Fruit fly (Drosophila melanogaster) whole organism, embryonic: Measurements from ENCODE around the gene CG3117.

Experiments
- Adf1 ChIP-seq: fragments of 200-800 bp; sonication (Bioruptor generic); IDR thresholded peaks from 2 replicates; pipeline ENCODE4 v1.3.6; 2022; ENCODE audit warnings: missing biosample characterization, missing genetic modification characterization
- B-H2 ChIP-seq: fragments of 200-800 bp; sonication (Bioruptor generic); optimal IDR thresholded peaks from 2 replicates; lab custom pipeline; 2018; ENCODE audit warnings: missing biosample characterization, mild to moderate bottlenecking, missing genetic modification characterization
- CG10321 ChIP-seq: fragments of 200-800 bp; sonication (Bioruptor generic); IDR thresholded peaks from 2 replicates; pipeline ENCODE4 v1.3.6; 2022; ENCODE audit warnings: missing biosample characterization, missing genetic modification characterization
- CG12219 ChIP-seq: fragments of 200-800 bp; sonication (Bioruptor generic); optimal IDR thresholded peaks from 3 replicates; lab custom pipeline; 2018; ENCODE audit warnings: missing biosample characterization, mild to moderate bottlenecking, missing genetic modification characterization
- CG12236 ChIP-seq: fragments of 200-800 bp; sonication (Bioruptor generic); optimal IDR thresholded peaks from 2 replicates; lab custom pipeline; 2016; ENCODE audit warnings: missing biosample characterization, missing genetic modification characterization
- CG12299 ChIP-seq: fragments of 200-800 bp; sonication (Bioruptor generic); optimal IDR thresholded peaks from 2 replicates; lab custom pipeline; 2018; ENCODE audit warnings: missing biosample characterization, mild to moderate bottlenecking, missing genetic modification characterization
- CG14014 ChIP-seq: fragments of 200-800 bp; sonication (Bioruptor generic); IDR thresholded peaks from 2 replicates; pipeline ENCODE4 v1.3.6; 2022; ENCODE audit warnings: missing biosample characterization, missing genetic modification characterization
- CG15011 ChIP-seq: fragments of 200-800 bp; sonication (Bioruptor generic); optimal IDR thresholded peaks from 3 replicates; lab custom pipeline; 2018; ENCODE audit warnings: missing biosample characterization, mild to moderate bottlenecking, missing genetic modification characterization
- CG16863 ChIP-seq: fragments of 200-800 bp; sonication (Bioruptor generic); optimal IDR thresholded peaks from 3 replicates; lab custom pipeline; 2016; ENCODE audit warnings: missing biosample characterization, missing genetic modification characterization
- CG17328 ChIP-seq: fragments of 200-800 bp; sonication (Bioruptor generic); IDR thresholded peaks from 2 replicates; pipeline ENCODE4 v1.3.6; 2022; ENCODE audit warnings: missing biosample characterization, missing genetic modification characterization
- CG17359 ChIP-seq: fragments of 200-800 bp; sonication (Bioruptor generic); optimal IDR thresholded peaks from 3 replicates; lab custom pipeline; 2018; ENCODE audit warnings: missing biosample characterization, mild to moderate bottlenecking, missing genetic modification characterization, moderate library complexity
- CG17385 ChIP-seq: fragments of 200-800 bp; sonication (Bioruptor generic); optimal IDR thresholded peaks from 3 replicates; lab custom pipeline; 2018; ENCODE audit warnings: missing biosample characterization, mild to moderate bottlenecking, missing genetic modification characterization
- CG17802 ChIP-seq: fragments of 200-800 bp; sonication (Bioruptor generic); optimal IDR thresholded peaks from 2 replicates; lab custom pipeline; 2018; ENCODE audit warnings: missing biosample characterization, mild to moderate bottlenecking, missing genetic modification characterization, moderate library complexity
- CG30403 ChIP-seq: fragments of 200-800 bp; sonication (Bioruptor generic); optimal IDR thresholded peaks from 3 replicates; lab custom pipeline; 2016; ENCODE audit warnings: missing biosample characterization, missing genetic modification characterization
- CG31388 ChIP-seq: fragments of 200-800 bp; sonication (Bioruptor generic); optimal IDR thresholded peaks from 2 replicates; lab custom pipeline; 2016; ENCODE audit warnings: missing biosample characterization, missing genetic modification characterization
- CG4730 ChIP-seq: fragments of 200-800 bp; sonication (Bioruptor generic); IDR thresholded peaks from 2 replicates; pipeline ENCODE4 v1.3.6; 2022; ENCODE audit warnings: missing biosample characterization, missing genetic modification characterization
- CG6254 ChIP-seq: fragments of 200-800 bp; sonication (Bioruptor generic); optimal IDR thresholded peaks from 3 replicates; lab custom pipeline; 2017; ENCODE audit warnings: mild to moderate bottlenecking, missing biosample characterization, missing genetic modification reagents, missing genetic modification characterization
- CG6654 ChIP-seq: fragments of 200-800 bp; sonication (Bioruptor generic); optimal IDR thresholded peaks from 2 replicates; lab custom pipeline; 2017; ENCODE audit warnings: missing biosample characterization, mild to moderate bottlenecking, missing genetic modification characterization
- CG6813 ChIP-seq: fragments of 200-800 bp; sonication (Bioruptor generic); optimal IDR thresholded peaks from 2 replicates; lab custom pipeline; 2017; ENCODE audit warnings: missing biosample characterization, missing genetic modification characterization, mild to moderate bottlenecking, moderate library complexity, missing genetic modification reagents
- CG7357 ChIP-seq: fragments of 200-800 bp; sonication (Bioruptor generic); IDR thresholded peaks from 3 replicates; pipeline ENCODE4 v1.3.6; 2022; ENCODE audit warnings: missing biosample characterization, missing genetic modification characterization
- CG7963 ChIP-seq: fragments of 200-800 bp; sonication (Bioruptor generic); IDR thresholded peaks from 3 replicates; pipeline ENCODE4 v1.3.6; 2022; ENCODE audit warnings: missing biosample characterization, missing genetic modification characterization; ENCODE audit not compliant: partially characterized antibody
- CG8765 ChIP-seq: fragments of 200-800 bp; sonication (Bioruptor generic); IDR thresholded peaks from 2 replicates; pipeline ENCODE4 v1.3.6; 2022; ENCODE audit warnings: missing biosample characterization, missing genetic modification characterization
- CTCF ChIP-seq: fragments of 200-800 bp; sonication (Bioruptor generic); optimal IDR thresholded peaks from 2 replicates; lab custom pipeline; 2017; ENCODE audit warnings: missing biosample characterization, mild to moderate bottlenecking, missing genetic modification characterization, moderate library complexity
- CoRest ChIP-seq: fragments of 200-800 bp; sonication (Bioruptor generic); optimal IDR thresholded peaks from 3 replicates; lab custom pipeline; 2018; ENCODE audit warnings: missing biosample characterization, mild to moderate bottlenecking, missing genetic modification characterization, moderate library complexity
- Dll ChIP-seq: fragments of 200-800 bp; sonication (Bioruptor generic); IDR thresholded peaks from 4 replicates; pipeline ENCODE4 v1.3.6; 2022; ENCODE audit warnings: missing biosample characterization, missing genetic modification characterization; ENCODE audit not compliant: partially characterized antibody
- Dp ChIP-seq: fragments of 200-800 bp; sonication (Bioruptor generic); optimal IDR thresholded peaks from 2 replicates; lab custom pipeline; 2018; ENCODE audit warnings: missing biosample characterization, mild to moderate bottlenecking, missing genetic modification characterization, moderate library complexity
- Dref ChIP-seq: fragments of 200-800 bp; sonication (Bioruptor generic); IDR thresholded peaks from 2 replicates; pipeline ENCODE4 v1.3.6; 2022; ENCODE audit warnings: missing biosample characterization, missing genetic modification characterization
- HHEX ChIP-seq: fragments of 200-800 bp; sonication (Bioruptor generic); optimal IDR thresholded peaks from 3 replicates; lab custom pipeline; 2017; ENCODE audit warnings: missing biosample characterization, mild to moderate bottlenecking, missing genetic modification characterization, missing genetic modification reagents
- Hand ChIP-seq: fragments of 200-800 bp; sonication (Bioruptor generic); optimal IDR thresholded peaks from 2 replicates; lab custom pipeline; 2017; ENCODE audit warnings: mild to moderate bottlenecking, missing biosample characterization, missing genetic modification reagents, missing genetic modification characterization
- Nf-YB ChIP-seq: fragments of 200-800 bp; sonication (Bioruptor generic); optimal IDR thresholded peaks from 3 replicates; lab custom pipeline; 2019; ENCODE audit warnings: missing biosample characterization, mild to moderate bottlenecking, missing genetic modification characterization, moderate library complexity
- Ptx1 ChIP-seq: fragments of 200-800 bp; sonication (Bioruptor generic); IDR thresholded peaks from 2 replicates; pipeline ENCODE4 v1.3.6; 2022; ENCODE audit warnings: missing biosample characterization, missing genetic modification characterization
- Scr ChIP-seq: fragments of 200-800 bp; sonication (Bioruptor generic); IDR thresholded peaks from 2 replicates; pipeline ENCODE4 v1.3.6; 2022; ENCODE audit warnings: missing biosample characterization, missing genetic modification characterization; ENCODE audit not compliant: partially characterized antibody
- Sin3A ChIP-seq: fragments of >200 bp; optimal IDR thresholded peaks from 2 replicates; lab custom pipeline; 2018
- bowl ChIP-seq: fragments of 200-800 bp; sonication (Bioruptor generic); IDR thresholded peaks from 2 replicates; pipeline ENCODE4 v1.3.6; 2022; ENCODE audit warnings: missing biosample characterization, missing genetic modification characterization
- cg ChIP-seq: fragments of 200-800 bp; sonication (Bioruptor generic); optimal IDR thresholded peaks from 3 replicates; lab custom pipeline; 2019; ENCODE audit warnings: missing biosample characterization, mild to moderate bottlenecking, missing genetic modification characterization, moderate library complexity
- chif ChIP-seq, 2 experiments: fragments of 200-800 bp; sonication (Bioruptor generic); optimal IDR thresholded peaks; 3 replicates each; lab custom pipeline; 2016; ENCODE audit warnings: missing biosample characterization in 2 of 2, missing genetic modification characterization in 2 of 2
- esg ChIP-seq: fragments of 200-800 bp; sonication (Bioruptor generic); conservative IDR thresholded peaks from 2 replicates; pipeline ENCODE4 v1.3.6; 2022; ENCODE audit warnings: missing biosample characterization, missing genetic modification characterization
- eve ChIP-seq, 2 experiments: fragments of >200 bp; optimal IDR thresholded peaks; 2 replicates each; lab custom pipeline; 2017; ENCODE audit warnings: missing biosample characterization in 2 of 2, missing genetic modification characterization in 2 of 2
- eyg ChIP-seq: fragments of 200-800 bp; sonication (Bioruptor generic); optimal IDR thresholded peaks from 3 replicates; lab custom pipeline; 2016; ENCODE audit warnings: missing biosample characterization, missing genetic modification characterization
- fd102C ChIP-seq: fragments of 200-800 bp; sonication (Bioruptor generic); optimal IDR thresholded peaks from 2 replicates; lab custom pipeline; 2018; ENCODE audit warnings: missing biosample characterization, mild to moderate bottlenecking, missing genetic modification characterization, moderate library complexity
- fu2 ChIP-seq: fragments of 200-800 bp; sonication (Bioruptor generic); optimal IDR thresholded peaks from 2 replicates; lab custom pipeline; 2016; ENCODE audit warnings: missing biosample characterization, missing genetic modification characterization
- kay ChIP-seq: fragments of 200-800 bp; sonication (Bioruptor generic); optimal IDR thresholded peaks from 2 replicates; lab custom pipeline; 2016; ENCODE audit warnings: missing biosample characterization, missing genetic modification characterization
- org-1 ChIP-seq: fragments of 200-800 bp; sonication (Bioruptor generic); optimal IDR thresholded peaks from 2 replicates; lab custom pipeline; 2017; ENCODE audit warnings: missing biosample characterization, missing genetic modification characterization
- pfk ChIP-seq: fragments of 200-800 bp; sonication (Bioruptor generic); optimal IDR thresholded peaks from 2 replicates; lab custom pipeline; 2018; ENCODE audit warnings: missing biosample characterization, mild to moderate bottlenecking, missing genetic modification characterization, moderate library complexity
- repo ChIP-seq: fragments of 200-800 bp; sonication (Bioruptor generic); optimal IDR thresholded peaks from 2 replicates; lab custom pipeline; 2016; ENCODE audit warnings: missing biosample characterization, missing genetic modification characterization
- schlank ChIP-seq: fragments of 200-800 bp; sonication (Bioruptor generic); optimal IDR thresholded peaks from 2 replicates; lab custom pipeline; 2018; ENCODE audit warnings: missing biosample characterization, mild to moderate bottlenecking, missing genetic modification characterization
- ssp ChIP-seq: fragments of 200-800 bp; sonication (Bioruptor generic); IDR thresholded peaks from 2 replicates; pipeline ENCODE4 v1.3.6; 2022; ENCODE audit warnings: missing biosample characterization, missing genetic modification characterization
- vvl ChIP-seq: fragments of 200-800 bp; sonication (Bioruptor generic); IDR thresholded peaks from 2 replicates; pipeline ENCODE4 v1.3.6; 2022; ENCODE audit warnings: missing biosample characterization, missing genetic modification characterization
- z ChIP-seq: fragments of 200-800 bp; sonication (Bioruptor generic); IDR thresholded peaks from 3 replicates; pipeline ENCODE4 v1.3.6; 2022; ENCODE audit warnings: missing biosample characterization, missing genetic modification characterization

Gene CG3117

DNA sequence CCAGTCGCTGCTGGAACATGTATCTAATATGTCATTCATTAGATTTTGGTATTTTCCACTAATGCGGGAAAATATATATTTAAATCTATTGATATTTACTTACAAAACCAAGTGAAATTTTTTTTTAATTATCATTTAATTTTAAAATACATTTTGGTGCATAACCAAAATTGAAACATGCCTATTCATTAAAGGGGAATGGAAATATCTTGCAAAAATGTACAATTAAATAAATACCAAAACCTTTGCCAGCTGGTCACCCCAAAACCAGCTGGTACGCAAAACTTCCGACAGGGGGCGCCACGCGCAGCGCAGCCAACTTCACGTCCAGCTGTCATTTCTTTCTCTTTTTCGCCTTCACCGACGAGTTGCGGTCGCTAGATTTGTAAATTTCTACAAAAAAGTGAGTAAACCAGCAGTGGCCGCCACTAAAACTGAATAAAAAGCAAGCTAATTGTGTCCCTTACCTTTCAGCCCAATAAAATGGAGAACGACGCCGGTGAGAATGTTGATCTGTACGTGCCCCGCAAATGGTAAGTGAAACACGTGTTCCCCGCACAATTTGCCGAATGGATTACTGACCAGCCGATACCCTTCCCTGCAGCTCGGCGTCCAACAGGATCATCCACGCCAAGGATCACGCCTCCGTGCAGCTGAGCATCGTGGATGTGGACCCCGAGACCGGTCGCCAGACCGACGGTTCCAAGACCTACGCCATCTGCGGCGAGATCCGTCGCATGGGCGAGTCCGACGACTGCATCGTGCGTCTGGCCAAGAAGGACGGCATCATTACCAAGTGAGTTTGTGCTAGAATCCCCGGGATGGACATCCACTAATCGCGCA lies 9.0 kb upstream of the CG3117 start, which contains the start of the genes CG3104 and RpS21 (continued):
- TF ChIP-seq CG14014 (peak; percentile 86), schlank (peak; percentile 83), Dll (GFP tag; lab: Robert Waterston, UW) (0 out of 4 replicates have a peak, but pooled peaks have one; percentile 31), CoRest (peak; percentile 84), Ptx1 (peak; percentile 87), z (GFP tag; lab: Robert Waterston, UW) (no peak), org-1 (GFP tag; lab: Kevin White, UChicago) (peak; percentile 63), ssp (GFP tag; lab: Robert Waterston, UW) (peak; percentile 81), fu2 (GFP tag; lab: Kevin White, UChicago) (peak; percentile 82), CG17359 (tag; lab: Kevin White, UChicago) (peak; percentile 76), cg (no peak), bowl (GFP tag; lab: Robert Waterston, UW) (peak; percentile 72; the same call in 1 of the 2 replicates), CG12299 (tag; lab: Kevin White, UChicago) (peak; percentile 44), repo (GFP tag; lab: Kevin White, UChicago) (peak; percentile 80), CG17328 (GFP tag; lab: Robert Waterston, UW) (peak; percentile 92), CG31388 (GFP tag; lab: Kevin White, UChicago) (peak; percentile 74), Scr (no peak), eve (GFP tag; optimal IDR thresholded peaks at IDR 0.05; lab: Kevin White, UChicago) (peak in 1 of 2 experiments; percentile 77), fd102C (GFP tag; lab: Kevin White, UChicago) (peak; percentile 62), Adf1 (peak; percentile 60; the same call in 1 of the 2 replicates), CG17802 (tag; lab: Kevin White, UChicago) (peak; percentile 80), CG12219 (GFP tag; lab: Kevin White, UChicago) (peak; percentile 61), CG6813 (GFP tag; lab: Kevin White, UChicago) (peak; percentile 67), CG6254 (GFP tag; lab: Kevin White, UChicago) (peak; percentile 46), B-H2 (GFP tag; lab: Kevin White, UChicago) (peak; percentile 96), CG7963 (no peak), CG8765 (GFP tag; lab: Robert Waterston, UW) (peak; percentile 78), CG17385 (peak; percentile 87), HHEX (GFP tag; lab: Kevin White, UChicago) (peak; percentile 93), Nf-YB (GFP tag; lab: Kevin White, UChicago) (peak; percentile 65), chif (GFP tag; optimal IDR thresholded peaks at IDR 0.05; lab: Kevin White, UChicago) (peak; percentile 52 to 73), CG16863 (GFP tag; lab: Kevin White, UChicago) (peak; percentile 83), Sin3A (lab: Kevin White, UChicago) (peak; percentile 90), esg (GFP tag; lab: Robert Waterston, UW) (peak; percentile 29; the same call in 1 of the 2 replicates), pfk (GFP tag; lab: Kevin White, UChicago) (peak; percentile 80), eyg (peak; percentile 84), CG4730 (GFP tag; lab: Robert Waterston, UW) (peak; percentile 77), CG10321 (GFP tag; lab: Robert Waterston, UW) (peak; percentile 71; the same call in 1 of the 2 replicates), Hand (GFP tag; lab: Kevin White, UChicago) (peak; percentile 15), Dp (GFP tag; lab: Kevin White, UChicago) (peak; percentile 80), vvl (peak; percentile 91), kay (no peak), CG30403 (GFP tag; lab: Kevin White, UChicago) (peak; percentile 85), Dref (GFP tag; lab: Robert Waterston, UW) (peak; percentile 53), CTCF (GFP tag; lab: Kevin White, UChicago) (peak; percentile 98), CG15011 (GFP tag; lab: Kevin White, UChicago) (peak; percentile 86), CG12236 (GFP tag; lab: Kevin White, UChicago) (peak; percentile 59), CG6654 (GFP tag; lab: Kevin White, UChicago) (peak; percentile 60), CG7357 (GFP tag; lab: Robert Waterston, UW) (peak; percentile 70; the same call in 2 of the 3 replicates)
